Fruit fly (Drosophila melanogaster) whole organism, embryonic: ENCODE data around the gene CG15803.
A peak's percentile ranks its signal among the peaks of the same experiment; 100 is the strongest.

Source experiments
- ATbp ChIP-seq: fragments of 200-800 bp; sonication (Bioruptor generic); optimal IDR thresholded peaks from 2 replicates; lab custom pipeline; 2017; ENCODE audit warnings: missing biosample characterization, mild to moderate bottlenecking, missing genetic modification characterization, missing genetic modification reagents
- Ada2b ChIP-seq: fragments of 200-800 bp; sonication (Bioruptor generic); IDR thresholded peaks from 2 replicates; pipeline ENCODE4 v1.3.6; 2022; ENCODE audit warnings: missing biosample characterization, missing genetic modification characterization
- Asciz ChIP-seq: fragments of 200-800 bp; sonication (Bioruptor generic); optimal IDR thresholded peaks from 2 replicates; lab custom pipeline; 2017; ENCODE audit warnings: missing biosample characterization, mild to moderate bottlenecking, missing genetic modification characterization, missing genetic modification reagents
- Blimp-1 ChIP-seq: fragments of 200-800 bp; sonication (Bioruptor generic); optimal IDR thresholded peaks from 3 replicates; lab custom pipeline; 2018; ENCODE audit warnings: missing biosample characterization, missing genetic modification characterization, mild to moderate bottlenecking, moderate library complexity, missing genetic modification reagents
- CG10979 ChIP-seq: fragments of 200-800 bp; sonication (Bioruptor generic); optimal IDR thresholded peaks from 2 replicates; lab custom pipeline; 2018; ENCODE audit warnings: missing biosample characterization, mild to moderate bottlenecking, missing genetic modification characterization, moderate library complexity
- CG11456 ChIP-seq: fragments of 200-800 bp; sonication (Bioruptor generic); IDR thresholded peaks from 3 replicates; pipeline ENCODE4 v1.3.6; 2022; ENCODE audit warnings: missing biosample characterization, missing genetic modification characterization
- CG12942 ChIP-seq: fragments of 200-800 bp; sonication (Bioruptor generic); optimal IDR thresholded peaks from 3 replicates; lab custom pipeline; 2016; ENCODE audit warnings: missing biosample characterization, missing genetic modification characterization
- CG13424 ChIP-seq: fragments of 200-800 bp; sonication (Bioruptor generic); optimal IDR thresholded peaks from 2 replicates; lab custom pipeline; 2019; ENCODE audit warnings: missing biosample characterization, mild to moderate bottlenecking, missing genetic modification characterization, moderate library complexity
- CG17359 ChIP-seq: fragments of 200-800 bp; sonication (Bioruptor generic); optimal IDR thresholded peaks from 3 replicates; lab custom pipeline; 2018; ENCODE audit warnings: missing biosample characterization, mild to moderate bottlenecking, missing genetic modification characterization, moderate library complexity
- CG17361 ChIP-seq: fragments of 200-800 bp; sonication (Bioruptor generic); IDR thresholded peaks from 3 replicates; pipeline ENCODE4 v1.3.6; 2022; ENCODE audit warnings: missing biosample characterization, missing genetic modification characterization
- CG1832 ChIP-seq: fragments of 200-800 bp; sonication (Bioruptor generic); optimal IDR thresholded peaks from 2 replicates; lab custom pipeline; 2017; ENCODE audit warnings: missing biosample characterization, mild to moderate bottlenecking, missing genetic modification characterization, inconsistent platforms
- CG18599 ChIP-seq: fragments of 200-800 bp; sonication (Bioruptor generic); optimal IDR thresholded peaks from 3 replicates; lab custom pipeline; 2017; ENCODE audit warnings: missing biosample characterization, missing genetic modification characterization, mild to moderate bottlenecking, moderate library complexity, missing genetic modification reagents
- CG4360 ChIP-seq: fragments of 200-800 bp; sonication (Bioruptor generic); IDR thresholded peaks from 2 replicates; pipeline ENCODE4 v1.3.6; 2022; ENCODE audit warnings: missing biosample characterization, missing genetic modification characterization
- CG6654 ChIP-seq: fragments of 200-800 bp; sonication (Bioruptor generic); optimal IDR thresholded peaks from 2 replicates; lab custom pipeline; 2017; ENCODE audit warnings: missing biosample characterization, mild to moderate bottlenecking, missing genetic modification characterization
- CG6854 ChIP-seq: fragments of 200-800 bp; sonication (Bioruptor generic); optimal IDR thresholded peaks from 3 replicates; lab custom pipeline; 2017; ENCODE audit warnings: missing biosample characterization, mild to moderate bottlenecking, missing genetic modification characterization
- CG7963 ChIP-seq: fragments of 200-800 bp; sonication (Bioruptor generic); IDR thresholded peaks from 3 replicates; pipeline ENCODE4 v1.3.6; 2022; ENCODE audit warnings: missing biosample characterization, missing genetic modification characterization; ENCODE audit not compliant: partially characterized antibody
- CG9609 ChIP-seq: fragments of 200-800 bp; sonication (Bioruptor generic); optimal IDR thresholded peaks from 3 replicates; lab custom pipeline; 2016; ENCODE audit warnings: missing biosample characterization, missing genetic modification characterization
- Chrac-16 ChIP-seq: fragments of 200-800 bp; sonication (Bioruptor generic); optimal IDR thresholded peaks from 3 replicates; lab custom pipeline; 2016; ENCODE audit warnings: missing biosample characterization, missing genetic modification characterization
- Dfd ChIP-seq, 2 experiments: fragments of >200 bp; optimal IDR thresholded peaks; 2 replicates each; lab custom pipeline; 2017; ENCODE audit warnings: missing biosample characterization in 2 of 2, missing genetic modification characterization in 2 of 2
- ERR ChIP-seq: fragments of 200-800 bp; sonication (Bioruptor generic); optimal IDR thresholded peaks from 2 replicates; lab custom pipeline; 2016; ENCODE audit warnings: missing biosample characterization, missing genetic modification characterization
- HLH54F ChIP-seq: fragments of 200-800 bp; sonication (Bioruptor generic); optimal IDR thresholded peaks from 3 replicates; lab custom pipeline; 2016; ENCODE audit warnings: missing biosample characterization, missing genetic modification characterization
- Hand ChIP-seq: fragments of 200-800 bp; sonication (Bioruptor generic); optimal IDR thresholded peaks from 2 replicates; lab custom pipeline; 2017; ENCODE audit warnings: mild to moderate bottlenecking, missing biosample characterization, missing genetic modification reagents, missing genetic modification characterization
- MESR4 ChIP-seq: fragments of 200-800 bp; sonication (Bioruptor generic); optimal IDR thresholded peaks from 2 replicates; lab custom pipeline; 2018; ENCODE audit warnings: missing biosample characterization, mild to moderate bottlenecking, missing genetic modification characterization, moderate library complexity
- Nf-YB ChIP-seq: fragments of 200-800 bp; sonication (Bioruptor generic); optimal IDR thresholded peaks from 3 replicates; lab custom pipeline; 2019; ENCODE audit warnings: missing biosample characterization, mild to moderate bottlenecking, missing genetic modification characterization, moderate library complexity
- Nf-YC ChIP-seq: fragments of 200-800 bp; optimal IDR thresholded peaks from 3 replicates; lab custom pipeline; 2019; ENCODE audit warnings: missing biosample characterization, mild to moderate bottlenecking, missing genetic modification characterization, moderate library complexity
- NfI ChIP-seq: fragments of 200-800 bp; sonication (Bioruptor generic); optimal IDR thresholded peaks from 3 replicates; lab custom pipeline; 2018; ENCODE audit warnings: missing biosample characterization, mild to moderate bottlenecking, missing genetic modification characterization, moderate library complexity
- Sin3A ChIP-seq: fragments of >200 bp; optimal IDR thresholded peaks from 2 replicates; lab custom pipeline; 2018
- bsh ChIP-seq, 2 experiments: fragments of 200-800 bp; sonication (Bioruptor generic); optimal IDR thresholded peaks; 2 replicates each; lab custom pipeline; 2017 to 2018; ENCODE audit warnings: mild to moderate bottlenecking in 2 of 2, missing biosample characterization in 2 of 2, missing genetic modification characterization in 2 of 2, moderate library complexity in 1 of 2
- ci ChIP-seq: fragments of 200-800 bp; sonication (Bioruptor generic); IDR thresholded peaks from 3 replicates; pipeline ENCODE4 v1.3.6; 2022; ENCODE audit warnings: missing biosample characterization, missing genetic modification characterization
- crp ChIP-seq, 2 experiments: fragments of 200-800 bp; sonication (Bioruptor generic); optimal IDR thresholded peaks; 2 replicates in 1 of 2; 3 replicates in 1 of 2; lab custom pipeline; 2017; ENCODE audit warnings: missing biosample characterization in 2 of 2, missing genetic modification characterization in 2 of 2, mild to moderate bottlenecking in 1 of 2, moderate library complexity in 1 of 2
- danr ChIP-seq: fragments of 200-800 bp; sonication (Bioruptor generic); IDR thresholded peaks from 2 replicates; pipeline ENCODE4 v1.3.6; 2022; ENCODE audit warnings: missing biosample characterization, missing genetic modification characterization
- dmrt99B ChIP-seq: fragments of 200-800 bp; sonication (Bioruptor generic); optimal IDR thresholded peaks from 2 replicates; lab custom pipeline; 2018; ENCODE audit warnings: missing biosample characterization, mild to moderate bottlenecking, missing genetic modification characterization, moderate library complexity
- dysf ChIP-seq: fragments of 200-800 bp; sonication (Bioruptor generic); IDR thresholded peaks from 3 replicates; pipeline ENCODE4 v1.3.6; 2022; ENCODE audit warnings: missing biosample characterization, missing genetic modification characterization
- ems ChIP-seq: fragments of 200-800 bp; sonication (Bioruptor generic); optimal IDR thresholded peaks from 3 replicates; lab custom pipeline; 2016; ENCODE audit warnings: missing biosample characterization, missing genetic modification characterization
- fru ChIP-seq: fragments of >200 bp; optimal IDR thresholded peaks from 2 replicates; lab custom pipeline; 2017
- fu2 ChIP-seq: fragments of 200-800 bp; sonication (Bioruptor generic); optimal IDR thresholded peaks from 2 replicates; lab custom pipeline; 2016; ENCODE audit warnings: missing biosample characterization, missing genetic modification characterization
- ken ChIP-seq: fragments of 200-800 bp; sonication (Bioruptor generic); IDR thresholded peaks from 3 replicates; pipeline ENCODE4 v1.3.6; 2022; ENCODE audit warnings: missing biosample characterization, missing genetic modification characterization
- lab ChIP-seq: fragments of 200-800 bp; sonication (Bioruptor generic); optimal IDR thresholded peaks from 3 replicates; lab custom pipeline; 2017; ENCODE audit warnings: missing biosample characterization, missing genetic modification characterization, mild to moderate bottlenecking, moderate library complexity, missing genetic modification reagents
- lmd ChIP-seq: fragments of 200-800 bp; sonication (Bioruptor generic); IDR thresholded peaks from 2 replicates; pipeline ENCODE4 v1.3.6; 2022; ENCODE audit warnings: missing biosample characterization, missing genetic modification characterization
- lola ChIP-seq, 3 experiments: fragments of >200 bp in 2 of 3; fragments of 200-800 bp in 1 of 3; sonication (Bioruptor generic) in 1 of 3; optimal IDR thresholded peaks; 2 replicates each; lab custom pipeline; 2017 to 2019; ENCODE audit warnings: missing biosample characterization in 3 of 3, missing genetic modification characterization in 3 of 3, mild to moderate bottlenecking in 1 of 3, moderate library complexity in 1 of 3
- salm ChIP-seq: fragments of 200-800 bp; sonication (Bioruptor generic); optimal IDR thresholded peaks from 2 replicates; lab custom pipeline; 2018; ENCODE audit warnings: missing biosample characterization, mild to moderate bottlenecking, missing genetic modification characterization
- shn ChIP-seq: fragments of 200-800 bp; sonication (Bioruptor generic); optimal IDR thresholded peaks from 3 replicates; lab custom pipeline; 2016; ENCODE audit warnings: missing biosample characterization, missing genetic modification characterization
- sima ChIP-seq: fragments of 200-800 bp; sonication (Bioruptor generic); optimal IDR thresholded peaks from 2 replicates; lab custom pipeline; 2016; ENCODE audit warnings: missing biosample characterization, missing genetic modification characterization
- stwl ChIP-seq: fragments of 200-800 bp; sonication (Bioruptor generic); optimal IDR thresholded peaks from 3 replicates; lab custom pipeline; 2018; ENCODE audit warnings: missing biosample characterization, mild to moderate bottlenecking, missing genetic modification characterization, moderate library complexity
- tll ChIP-seq, 2 experiments: fragments of 200-800 bp in 1 of 2; fragments of >200 bp in 1 of 2; sonication (Bioruptor generic) in 1 of 2; optimal IDR thresholded peaks; 2 replicates each; lab custom pipeline; 2017 to 2019; ENCODE audit warnings: missing biosample characterization in 2 of 2, missing genetic modification characterization in 2 of 2, mild to moderate bottlenecking in 1 of 2, moderate library complexity in 1 of 2
- trh ChIP-seq: fragments of 200-800 bp; sonication (Bioruptor generic); optimal IDR thresholded peaks from 2 replicates; lab custom pipeline; 2016; ENCODE audit warnings: missing biosample characterization, missing genetic modification characterization
- zfh1 ChIP-seq: fragments of 200-800 bp; sonication (Bioruptor generic); IDR thresholded peaks from 3 replicates; pipeline ENCODE4 v1.3.6; 2022; ENCODE audit warnings: missing biosample characterization, missing genetic modification characterization

Gene CG15803

DNA sequence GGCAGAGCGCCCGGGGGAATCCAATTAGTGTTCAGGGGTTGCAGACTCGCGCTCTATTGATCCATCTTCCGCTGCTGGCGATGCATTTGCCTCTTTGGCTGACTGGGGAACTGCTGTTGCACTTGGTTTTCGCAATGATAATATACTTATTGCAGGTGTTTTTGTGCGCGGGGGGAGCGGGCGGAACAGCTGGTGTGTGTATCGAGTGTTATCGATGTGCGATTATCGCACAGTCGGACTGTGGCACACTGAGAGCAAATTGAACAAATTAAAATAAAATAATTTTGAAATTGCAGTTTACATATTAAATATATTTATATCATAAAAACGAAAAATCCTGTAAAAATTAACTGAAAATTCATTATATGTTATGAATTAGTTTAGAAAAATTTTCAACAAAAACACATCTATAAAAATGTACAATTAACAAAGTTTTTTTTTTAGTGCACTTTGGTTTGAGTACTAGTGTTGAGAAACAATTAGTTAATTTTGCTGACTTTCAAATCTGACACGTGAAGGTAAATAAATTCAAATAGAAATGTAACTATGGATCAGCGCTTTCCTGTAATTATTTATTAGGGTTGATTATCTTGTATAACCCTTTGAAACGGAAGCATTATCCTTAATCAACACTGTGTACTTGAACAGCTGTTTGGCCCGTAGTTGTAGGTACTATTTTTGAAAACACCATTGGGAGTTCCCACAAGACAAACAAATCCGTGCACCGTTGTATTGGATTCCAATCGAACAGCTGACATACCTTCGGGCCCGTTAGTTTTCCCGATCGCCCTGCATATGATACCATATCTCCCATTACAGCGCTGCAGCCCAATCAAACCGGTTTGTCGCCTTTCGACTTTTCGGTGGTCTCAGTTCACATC, 42.3 kb upstream of the CG15803 start, which contains the start of the genes Wdr37 and koko (continued):
- peak; percentile 97 for TF ChIP-seq CG17359 (tag; lab: Kevin White, UChicago)
- TF ChIP-seq Nf-YC, result peak; percentile 89
- TF ChIP-seq CG4360 (GFP tag; lab: Robert Waterston, UW), result peak; percentile 60; the same call in 1 of the 2 replicates
- TF ChIP-seq lab (GFP tag; lab: Kevin White, UChicago), result peak; percentile 89
- TF ChIP-seq trh (GFP tag; lab: Kevin White, UChicago), result peak; percentile 93
- peak; percentile 98 for TF ChIP-seq CG13424 (tag; lab: Kevin White, UChicago)
- peak; percentile 61 for TF ChIP-seq MESR4 (GFP tag; lab: Kevin White, UChicago)
- peak; percentile 67 for TF ChIP-seq ems (GFP tag; lab: Kevin White, UChicago)
- TF ChIP-seq Blimp-1 (GFP tag; lab: Kevin White, UChicago), result peak; percentile 94
- peak; percentile 91 for TF ChIP-seq salm (tag; lab: Kevin White, UChicago)
- peak; percentile 1 for TF ChIP-seq Sin3A (lab: Kevin White, UChicago)
- TF ChIP-seq dysf (GFP tag; lab: Robert Waterston, UW), result peak; percentile 99
- TF ChIP-seq HLH54F (GFP tag; lab: Kevin White, UChicago), result peak; percentile 61
- no peak for TF ChIP-seq fru
- TF ChIP-seq lmd (GFP tag; lab: Robert Waterston, UW), result peak; percentile 98
- TF ChIP-seq bsh (GFP tag; optimal IDR thresholded peaks at IDR 0.05; lab: Kevin White, UChicago), result peak; percentile 37 to 98
- peak; percentile 28 for TF ChIP-seq ERR (GFP tag; lab: Kevin White, UChicago)
- TF ChIP-seq lola (GFP tag; optimal IDR thresholded peaks at IDR 0.05; lab: Kevin White, UChicago), result peak in 1 of 3 experiments; percentile 98
- peak; percentile 35; the same call in 1 of the 3 replicates for TF ChIP-seq CG7963 (GFP tag; lab: Robert Waterston, UW)
- TF ChIP-seq tll (GFP tag; optimal IDR thresholded peaks at IDR 0.05; lab: Kevin White, UChicago), result peak in 1 of 2 experiments; percentile 79
- peak; percentile 89 for TF ChIP-seq ATbp (GFP tag; lab: Kevin White, UChicago)
- TF ChIP-seq CG6854 (GFP tag; lab: Kevin White, UChicago), result peak; percentile 87
- peak; percentile 86 for TF ChIP-seq Nf-YB (GFP tag; lab: Kevin White, UChicago)
- peak; percentile 76 for TF ChIP-seq CG6654 (GFP tag; lab: Kevin White, UChicago)
- TF ChIP-seq CG18599 (GFP tag; lab: Kevin White, UChicago), result peak; percentile 96
- TF ChIP-seq CG11456 (GFP tag; lab: Robert Waterston, UW), result peak; percentile 96
- peak; percentile 95 for TF ChIP-seq Ada2b (GFP tag; lab: Robert Waterston, UW)
- peak; percentile 94 for TF ChIP-seq stwl
- TF ChIP-seq fu2, result peak; percentile 52
- TF ChIP-seq NfI (GFP tag; lab: Kevin White, UChicago), result peak; percentile 90
- TF ChIP-seq dmrt99B (tag; lab: Kevin White, UChicago), result peak; percentile 98
- peak; percentile 74 for TF ChIP-seq CG9609 (GFP tag; lab: Kevin White, UChicago)
- TF ChIP-seq ci (GFP tag; lab: Robert Waterston, UW), result peak; percentile 88
- TF ChIP-seq ken (GFP tag; lab: Robert Waterston, UW), result peak; percentile 88
- peak; percentile 85 for TF ChIP-seq Hand (GFP tag; lab: Kevin White, UChicago)
- TF ChIP-seq danr (GFP tag; lab: Robert Waterston, UW), result peak; percentile 94
- no peak for TF ChIP-seq CG1832 (GFP tag; lab: Kevin White, UChicago)
- TF ChIP-seq sima, result peak; percentile 0
- peak; percentile 93 for TF ChIP-seq Asciz
- TF ChIP-seq crp (GFP tag; optimal IDR thresholded peaks at IDR 0.05; lab: Kevin White, UChicago), result peak; percentile 71 to 90
- no peak for TF ChIP-seq Dfd (GFP tag; optimal IDR thresholded peaks at IDR 0.05; lab: Kevin White, UChicago)
- TF ChIP-seq CG12942 (GFP tag; lab: Kevin White, UChicago), result peak; percentile 96
- TF ChIP-seq zfh1, result no peak; the same call in none of the 3 replicates
- peak; percentile 100 for TF ChIP-seq CG17361
- TF ChIP-seq Chrac-16 (GFP tag; lab: Kevin White, UChicago), result peak; percentile 97
- peak; percentile 98 for TF ChIP-seq CG10979 (tag; lab: Kevin White, UChicago)
- peak; percentile 63 for TF ChIP-seq shn (GFP tag; lab: Kevin White, UChicago)
